Worm (Caenorhabditis elegans): ENCODE results near the gene F46G10.1.

The F46G10.1 gene

DNA sequence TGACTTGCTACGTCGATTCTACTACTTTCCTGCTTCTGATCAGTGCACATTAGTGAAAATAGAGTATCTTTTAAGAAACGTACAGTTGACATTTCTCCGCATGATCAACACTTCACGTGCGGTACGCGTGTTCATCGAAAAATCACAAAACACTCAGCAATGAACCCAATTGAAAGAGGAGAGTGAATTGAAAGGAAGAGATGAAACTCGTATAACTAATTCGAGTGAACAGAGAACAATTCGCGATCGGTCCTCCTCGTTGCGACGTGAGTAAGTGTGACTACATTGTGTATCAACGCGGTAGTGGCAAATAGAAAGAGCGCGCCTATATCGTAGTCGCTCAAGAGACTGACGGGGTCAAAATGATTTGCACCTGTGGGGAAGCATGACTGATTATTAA lies 42.0 kb upstream of the F46G10.1 start (continued):
- TF ChIP-seq nhr-237 (tag; optimal IDR thresholded peaks at IDR 0.05) (peak; percentile 15), nhr-71 (tag; optimal IDR thresholded peaks at IDR 0.05) (peak; percentile 92), irx-1 (tag; optimal IDR thresholded peaks at IDR 0.05) (peak; percentile 58), C16A3.4 (tag; optimal IDR thresholded peaks at IDR 0.05) (peak; percentile 75), lin-35 (GFP tag; optimal IDR thresholded peaks at IDR 0.05) (peak in 1 of 2 experiments; percentile 84), lin-39 (tag; optimal IDR thresholded peaks at IDR 0.05) (no peak), ztf-4 (tag; optimal IDR thresholded peaks at IDR 0.05) (peak; percentile 72), elt-2 (tag; optimal IDR thresholded peaks at IDR 0.05) (peak; percentile 61), efl-1 (optimal IDR thresholded peaks at IDR 0.05) (peak in 1 of 2 experiments; percentile 9), efl-1 (GFP tag; optimal IDR thresholded peaks at IDR 0.05 in 1 of 2) (peak in 1 of 2 experiments; percentile 93), ceh-82 (tag; optimal IDR thresholded peaks at IDR 0.05) (peak in 2 of 3 experiments; percentile 10 to 44), dsc-1 (tag; optimal IDR thresholded peaks at IDR 0.05) (no peak), grh-1 (GFP tag; IDR thresholded peaks at IDR 0.05) (peak; percentile 77), jun-1 (tag; optimal IDR thresholded peaks at IDR 0.05) (peak; percentile 67), unc-62 (GFP tag; optimal IDR thresholded peaks at IDR 0.05) (no peak), xbp-1 (tag; optimal IDR thresholded peaks at IDR 0.05) (peak; percentile 35), nhr-77 (tag; optimal IDR thresholded peaks at IDR 0.05) (peak; percentile 57), pax-3 (tag; optimal IDR thresholded peaks at IDR 0.05) (no peak), blmp-1 (tag; optimal IDR thresholded peaks at IDR 0.05) (peak; percentile 94), Y116A8C.19 (tag; optimal IDR thresholded peaks at IDR 0.05; ENCODE audit: borderline replicate concordance) (no peak), elt-3 (tag; optimal IDR thresholded peaks at IDR 0.05) (peak in 5 of 6 experiments; percentile 33 to 92 (median 83)), nhr-90 (tag; optimal IDR thresholded peaks at IDR 0.05; ENCODE audit: poor library complexity) (peak; percentile 88), nhr-84 (tag; optimal IDR thresholded peaks at IDR 0.05) (no peak), mef-2 (tag; optimal IDR thresholded peaks at IDR 0.05) (peak; percentile 2), lin-13 (GFP tag; optimal IDR thresholded peaks at IDR 0.05) (peak; percentile 38), snu-23 (GFP tag; optimal IDR thresholded peaks at IDR 0.05) (peak; percentile 88), sup-37 (GFP tag; optimal IDR thresholded peaks at IDR 0.05) (peak; percentile 48), mep-1 (tag; optimal IDR thresholded peaks at IDR 0.05) (peak; percentile 65), lsy-2 (tag; optimal IDR thresholded peaks at IDR 0.05) (peak; percentile 36 to 79)

DNA sequence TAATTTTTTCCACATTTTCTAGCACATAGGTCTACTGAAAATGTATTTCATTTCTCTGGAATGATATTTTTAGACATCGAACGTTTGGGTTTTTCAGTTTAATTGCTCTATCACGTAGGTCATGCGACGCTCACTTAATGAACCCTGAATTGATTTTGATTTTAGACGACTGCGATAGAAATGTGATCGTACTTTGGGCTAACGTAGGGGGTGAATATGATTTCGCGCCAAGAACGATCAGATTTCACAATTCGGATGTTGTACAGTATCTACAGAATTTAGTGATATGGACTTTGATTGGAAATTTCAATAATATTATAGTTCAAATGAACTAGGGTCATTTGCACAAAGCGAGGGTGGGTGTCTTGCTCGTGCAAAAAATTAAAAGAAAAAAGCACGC lies 40.6 kb upstream of the F46G10.1 start:
- TF ChIP-seq ceh-8 (GFP tag; optimal IDR thresholded peaks at IDR 0.05) (no peak), elt-3 (tag; optimal IDR thresholded peaks at IDR 0.05) (peak in 1 of 6 experiments; percentile 52), snpc-4 (tag; optimal IDR thresholded peaks at IDR 0.05) (no peak), tlp-1 (tag; optimal IDR thresholded peaks at IDR 0.05) (no peak), ces-1 (GFP tag; optimal IDR thresholded peaks at IDR 0.05) (no peak), nhr-76 (tag; optimal IDR thresholded peaks at IDR 0.05) (no peak), nhr-20 (tag; optimal IDR thresholded peaks at IDR 0.05) (peak; percentile 70), snu-23 (GFP tag; optimal IDR thresholded peaks at IDR 0.05) (peak; percentile 27), pqm-1 (tag; optimal IDR thresholded peaks at IDR 0.05) (no peak), dpl-1 (GFP tag; optimal IDR thresholded peaks at IDR 0.05) (no peak), nhr-71 (tag; optimal IDR thresholded peaks at IDR 0.05) (peak; percentile 41), xbp-1 (tag; optimal IDR thresholded peaks at IDR 0.05) (no peak), lin-35 (GFP tag; optimal IDR thresholded peaks at IDR 0.05) (peak in 1 of 2 experiments; percentile 45), nhr-19 (GFP tag; conservative IDR thresholded peaks at IDR 0.05) (peak; percentile 82), ceh-82 (tag; optimal IDR thresholded peaks at IDR 0.05) (no peak), nhr-85 (tag) (peak; percentile 71), mdl-1 (tag; optimal IDR thresholded peaks at IDR 0.05) (peak in 1 of 2 experiments; percentile 24), fkh-8 (tag; optimal IDR thresholded peaks at IDR 0.05) (no peak), nhr-28 (tag; optimal IDR thresholded peaks at IDR 0.05) (no peak), lin-13 (GFP tag; optimal IDR thresholded peaks at IDR 0.05) (no peak), nhr-90 (tag; optimal IDR thresholded peaks at IDR 0.05; ENCODE audit: poor library complexity) (peak; percentile 16), nhr-47 (tag; optimal IDR thresholded peaks at IDR 0.05) (no peak), lin-14 (GFP tag; optimal IDR thresholded peaks at IDR 0.05) (peak; percentile 24), swsn-7 (tag; optimal IDR thresholded peaks at IDR 0.05) (no peak), blmp-1 (tag; optimal IDR thresholded peaks at IDR 0.05) (peak; percentile 0), lir-3 (tag; optimal IDR thresholded peaks at IDR 0.05; ENCODE audit: poor library complexity) (no peak), pag-3 (tag; optimal IDR thresholded peaks at IDR 0.05; ENCODE audit: borderline replicate concordance, insufficient read depth) (no peak), tbx-2 (tag; optimal IDR thresholded peaks at IDR 0.05) (peak; percentile 23), vab-15 (tag; optimal IDR thresholded peaks at IDR 0.05) (no peak), ceh-88 (GFP tag; IDR thresholded peaks at IDR 0.05) (no peak)
